Worm (Caenorhabditis elegans) whole organism, young adult: ENCODE results near the gene irld-63.

Experiments
- B0019.2 ChIP-seq: fragments of 200-800 bp; sonication (Bioruptor generic); conservative IDR thresholded peaks from 2 replicates; pipeline ENCODE4 v1.3.6; 2022; ENCODE audit warnings: missing genetic modification reagents, missing genetic modification characterization, missing compliant biosample characterization
- B0336.3 ChIP-seq: fragments of 200-800 bp; sonication (Bioruptor generic); IDR thresholded peaks from 2 replicates; pipeline ENCODE4 v1.3.6; 2022; ENCODE audit warnings: missing genetic modification characterization, missing compliant biosample characterization
- D2030.7 ChIP-seq: fragments of 200-800 bp; sonication (Bioruptor generic); IDR thresholded peaks from 2 replicates; pipeline ENCODE4 v1.3.6; 2022; ENCODE audit warnings: missing genetic modification reagents, missing genetic modification characterization, missing compliant biosample characterization
- F10E7.11 ChIP-seq: sonication (generic microtip); optimal IDR thresholded peaks from 2 replicates; lab custom pipeline; 2017; ENCODE audit warnings: mild to moderate bottlenecking, missing genetic modification characterization, moderate library complexity, missing compliant biosample characterization
- F33H1.4 ChIP-seq: fragments of 200-800 bp; sonication (Bioruptor generic); IDR thresholded peaks from 2 replicates; pipeline ENCODE4 v1.3.6; 2022; ENCODE audit warnings: missing genetic modification reagents, missing genetic modification characterization, missing compliant biosample characterization
- F37B4.10 ChIP-seq: fragments of 200-800 bp; sonication (Bioruptor generic); IDR thresholded peaks from 2 replicates; pipeline ENCODE4 v1.3.6; 2022; ENCODE audit warnings: missing genetic modification characterization, missing compliant biosample characterization
- F49E8.2 ChIP-seq: sonication (generic microtip); optimal IDR thresholded peaks from 3 replicates; lab custom pipeline; 2017; ENCODE audit warnings: missing genetic modification characterization, mild to moderate bottlenecking, missing compliant biosample characterization, antibody characterized with exemption, moderate library complexity; ENCODE audit not compliant: insufficient read depth
- F55B11.4 ChIP-seq: sonication (generic microtip); optimal IDR thresholded peaks from 2 replicates; lab custom pipeline; 2016; ENCODE audit warnings: missing compliant biosample characterization, missing genetic modification characterization, borderline replicate concordance; ENCODE audit not compliant: insufficient read depth
- K12H6.12 ChIP-seq: fragments of 200-800 bp; sonication (Bioruptor generic); optimal IDR thresholded peaks from 2 replicates; lab custom pipeline; 2018; ENCODE audit warnings: mild to moderate bottlenecking, missing genetic modification characterization, missing compliant biosample characterization
- Y56A3A.18 ChIP-seq: fragments of 200-800 bp; sonication (Bioruptor generic); IDR thresholded peaks from 2 replicates; pipeline ENCODE4 v1.3.6; 2022; ENCODE audit warnings: missing genetic modification reagents, missing genetic modification characterization, missing compliant biosample characterization
- Y67H2A.10 ChIP-seq: fragments of 200-800 bp; sonication (Bioruptor generic); conservative IDR thresholded peaks from 2 replicates; pipeline ENCODE4 v1.3.6; 2022; ENCODE audit warnings: missing genetic modification reagents, missing genetic modification characterization, missing compliant biosample characterization
- ZK185.1 ChIP-seq: sonication (generic microtip); optimal IDR thresholded peaks from 2 replicates; lab custom pipeline; 2016; ENCODE audit warnings: mild to moderate bottlenecking, missing genetic modification characterization, missing compliant biosample characterization; ENCODE audit not compliant: poor library complexity, severe bottlenecking
- aptf-2 ChIP-seq: fragments of 200-800 bp; sonication (Bioruptor generic); conservative IDR thresholded peaks from 2 replicates; pipeline ENCODE4 v1.3.6; 2022; ENCODE audit warnings: missing genetic modification reagents, missing genetic modification characterization, missing compliant biosample characterization
- attf-3 ChIP-seq: fragments of 200-800 bp; sonication (Bioruptor generic); conservative IDR thresholded peaks from 2 replicates; pipeline ENCODE4 v1.3.6; 2022; ENCODE audit warnings: missing genetic modification reagents, missing genetic modification characterization, missing compliant biosample characterization
- attf-6 ChIP-seq: fragments of 200-800 bp; sonication (Bioruptor generic); IDR thresholded peaks from 2 replicates; pipeline ENCODE4 v1.3.6; 2022; ENCODE audit warnings: missing genetic modification reagents, missing genetic modification characterization, missing compliant biosample characterization
- bed-2 ChIP-seq: fragments of 200-800 bp; sonication (Bioruptor generic); IDR thresholded peaks from 2 replicates; pipeline ENCODE4 v1.3.6; 2022; ENCODE audit warnings: missing genetic modification reagents, missing genetic modification characterization, missing compliant biosample characterization
- dpff-1 ChIP-seq: sonication (generic microtip); optimal IDR thresholded peaks from 2 replicates; lab custom pipeline; 2017; ENCODE audit warnings: mild to moderate bottlenecking, missing genetic modification characterization, missing compliant biosample characterization
- dpl-1 ChIP-seq: fragments of 150-350 bp; optimal IDR thresholded peaks from 2 replicates; lab custom pipeline; 2014; ENCODE audit warnings: missing biosample characterization, missing genetic modification reagents, missing genetic modification characterization
- egrh-3 ChIP-seq: fragments of 200-800 bp; sonication (Bioruptor generic); IDR thresholded peaks from 2 replicates; pipeline ENCODE4 v1.3.6; 2022; ENCODE audit warnings: missing genetic modification reagents, missing genetic modification characterization, missing compliant biosample characterization
- fkh-3 ChIP-seq: sonication (generic microtip); optimal IDR thresholded peaks from 2 replicates; lab custom pipeline; 2016; ENCODE audit warnings: mild to moderate bottlenecking, missing genetic modification characterization, missing compliant biosample characterization
- gei-17 ChIP-seq: fragments of 200-800 bp; sonication (Bioruptor generic); optimal IDR thresholded peaks from 2 replicates; lab custom pipeline; 2018; ENCODE audit warnings: mild to moderate bottlenecking, missing genetic modification characterization, missing compliant biosample characterization
- hlh-26 ChIP-seq: fragments of 200-800 bp; sonication (Bioruptor generic); conservative IDR thresholded peaks from 2 replicates; pipeline ENCODE4 v1.3.6; 2022; ENCODE audit warnings: missing genetic modification reagents, missing genetic modification characterization, missing compliant biosample characterization
- hmg-20 ChIP-seq: fragments of 200-800 bp; sonication (Bioruptor generic); IDR thresholded peaks from 2 replicates; pipeline ENCODE4 v1.3.6; 2022; ENCODE audit warnings: missing genetic modification reagents, missing genetic modification characterization, missing compliant biosample characterization
- hrde-1 ChIP-seq: sonication (generic microtip); optimal IDR thresholded peaks from 2 replicates; lab custom pipeline; 2016; ENCODE audit warnings: missing genetic modification characterization, mild to moderate bottlenecking, missing compliant biosample characterization, moderate library complexity, missing genotype, missing genetic modification reagents, borderline replicate concordance
- let-526 ChIP-seq: fragments of 200-800 bp; sonication (Bioruptor generic); IDR thresholded peaks from 2 replicates; pipeline ENCODE4 v1.3.6; 2022; ENCODE audit warnings: missing genetic modification reagents, missing genetic modification characterization, missing compliant biosample characterization
- lin-35 ChIP-seq, 3 experiments: fragments of 150-350 bp in 2 of 3; sonication (generic microtip) in 1 of 3; optimal IDR thresholded peaks; 2 replicates each; lab custom pipeline; 2014 to 2018; ENCODE audit warnings: missing biosample characterization in 3 of 3, missing genetic modification characterization in 3 of 3, missing genetic modification reagents in 3 of 3
- lin-40 ChIP-seq: sonication (generic microtip); optimal IDR thresholded peaks from 2 replicates; lab custom pipeline; 2016; ENCODE audit warnings: missing genetic modification characterization, mild to moderate bottlenecking, missing compliant biosample characterization, missing genotype, missing genetic modification reagents
- lin-54 ChIP-seq: fragments of 200-800 bp; sonication (Bioruptor generic); optimal IDR thresholded peaks from 2 replicates; lab custom pipeline; 2018; ENCODE audit warnings: mild to moderate bottlenecking, missing genetic modification characterization, missing compliant biosample characterization
- madf-3 ChIP-seq: fragments of 200-800 bp; sonication (Bioruptor generic); IDR thresholded peaks from 2 replicates; pipeline ENCODE4 v1.3.6; 2022; ENCODE audit warnings: missing genetic modification reagents, missing genetic modification characterization, missing compliant biosample characterization
- madf-8 ChIP-seq: fragments of 200-800 bp; sonication (Bioruptor generic); conservative IDR thresholded peaks from 2 replicates; pipeline ENCODE4 v1.3.6; 2022; ENCODE audit warnings: missing genetic modification reagents, missing genetic modification characterization, missing compliant biosample characterization
- mel-28 ChIP-seq: sonication (generic microtip); optimal IDR thresholded peaks from 2 replicates; lab custom pipeline; 2016; ENCODE audit warnings: borderline replicate concordance, mild to moderate bottlenecking, missing genetic modification characterization, missing compliant biosample characterization
- mxl-1 ChIP-seq: sonication (generic microtip); optimal IDR thresholded peaks from 2 replicates; lab custom pipeline; 2016; ENCODE audit warnings: missing genetic modification characterization, missing compliant biosample characterization
- nfya-1 ChIP-seq: sonication (generic microtip); optimal IDR thresholded peaks from 2 replicates; lab custom pipeline; 2017; ENCODE audit warnings: antibody characterized with exemption, missing compliant biosample characterization, missing genetic modification characterization, borderline replicate concordance; ENCODE audit not compliant: insufficient read depth
- rpc-1 ChIP-seq, 2 experiments: fragments of 150-350 bp in 1 of 2; sonication (generic microtip) in 1 of 2; optimal IDR thresholded peaks; 2 replicates each; lab custom pipeline; 2014 to 2018; ENCODE audit warnings: missing biosample characterization in 1 of 2, missing genetic modification characterization in 1 of 2, missing genetic modification reagents in 1 of 2, missing genotype in 1 of 2
- sea-2 ChIP-seq: fragments of 200-800 bp; sonication (Bioruptor generic); IDR thresholded peaks from 2 replicates; pipeline ENCODE4 v1.3.6; 2022; ENCODE audit warnings: missing genetic modification characterization, missing compliant biosample characterization
- snpc-1.1 ChIP-seq: sonication (generic microtip); optimal IDR thresholded peaks from 2 replicates; lab custom pipeline; 2017; ENCODE audit warnings: missing genetic modification characterization, mild to moderate bottlenecking, missing compliant biosample characterization, antibody characterized with exemption, moderate library complexity, missing genotype, missing genetic modification reagents; ENCODE audit not compliant: insufficient read depth
- somi-1 ChIP-seq: fragments of 200-800 bp; sonication (Bioruptor generic); optimal IDR thresholded peaks from 2 replicates; lab custom pipeline; 2018; ENCODE audit warnings: mild to moderate bottlenecking, missing genetic modification characterization, missing compliant biosample characterization
- sptf-2 ChIP-seq: fragments of 200-800 bp; sonication (Bioruptor generic); optimal IDR thresholded peaks from 2 replicates; lab custom pipeline; 2018; ENCODE audit warnings: mild to moderate bottlenecking, missing genetic modification characterization, missing compliant biosample characterization
- tbp1 ChIP-seq: fragments of 200-800 bp; sonication (Bioruptor generic); optimal IDR thresholded peaks from 2 replicates; lab custom pipeline; 2018; ENCODE audit warnings: mild to moderate bottlenecking, missing genetic modification characterization, missing compliant biosample characterization
- tlf-1 ChIP-seq: fragments of 200-800 bp; sonication (Bioruptor generic); optimal IDR thresholded peaks from 2 replicates; lab custom pipeline; 2018; ENCODE audit warnings: mild to moderate bottlenecking, missing genetic modification characterization, missing compliant biosample characterization
- unc-130 ChIP-seq: sonication (generic microtip); optimal IDR thresholded peaks from 2 replicates; lab custom pipeline; 2016; ENCODE audit warnings: missing genetic modification reagents, missing genetic modification characterization, missing compliant biosample characterization
- unc-62 ChIP-seq: fragments of 150-350 bp; optimal IDR thresholded peaks from 2 replicates; lab custom pipeline; 2014; ENCODE audit warnings: missing biosample characterization, missing genetic modification reagents, missing genetic modification characterization
- xnd-1 ChIP-seq: sonication (generic microtip); optimal IDR thresholded peaks from 2 replicates; lab custom pipeline; 2016; ENCODE audit warnings: missing genotype, missing genetic modification reagents, missing genetic modification characterization, missing compliant biosample characterization
- zfh-2 ChIP-seq: fragments of 200-800 bp; sonication (Bioruptor generic); conservative IDR thresholded peaks from 2 replicates; pipeline ENCODE4 v1.3.6; 2022; ENCODE audit warnings: missing genetic modification reagents, missing genetic modification characterization, missing compliant biosample characterization
- ztf-3 ChIP-seq: fragments of 200-800 bp; sonication (Bioruptor generic); optimal IDR thresholded peaks from 2 replicates; lab custom pipeline; 2018; ENCODE audit warnings: mild to moderate bottlenecking, missing genetic modification characterization, missing compliant biosample characterization
- ztf-6 ChIP-seq: fragments of 200-800 bp; sonication (Bioruptor generic); IDR thresholded peaks from 2 replicates; pipeline ENCODE4 v1.3.6; 2022; ENCODE audit warnings: missing genetic modification reagents, missing genetic modification characterization, missing compliant biosample characterization

irld-63 gene

DNA sequence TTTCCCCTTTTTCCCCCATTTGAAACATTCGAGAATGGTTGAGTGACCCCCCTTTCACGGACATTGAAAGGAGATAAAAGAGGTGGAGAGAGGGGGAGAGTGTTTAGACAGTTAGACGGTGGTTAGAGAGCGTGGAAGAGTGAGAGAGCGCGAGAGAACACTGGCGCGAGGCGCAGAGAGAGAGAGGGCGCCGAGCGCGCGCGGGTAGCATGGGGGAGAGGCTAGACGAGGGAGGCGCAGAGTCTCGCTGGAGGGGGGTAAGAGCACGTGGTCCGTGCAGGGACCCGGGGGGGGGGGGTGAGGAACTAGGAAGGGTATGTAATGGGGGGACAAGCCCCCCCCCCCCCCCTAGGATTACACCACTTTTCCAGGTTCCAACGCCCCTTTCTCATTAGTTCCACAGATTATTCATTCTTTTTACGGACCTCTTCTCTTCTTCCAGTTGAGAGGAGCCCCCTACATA, 43.4 kb downstream of the irld-63 start (continued):
- TF ChIP-seq xnd-1 (tag; lab: Kevin White, UChicago) (no peak), B0019.2 (GFP tag; lab: Robert Waterston, UW) (no peak), tlf-1 (GFP tag; lab: Kevin White, UChicago) (peak; percentile 75), bed-2 (GFP tag; lab: Robert Waterston, UW) (0 out of 2 replicates have a peak, but pooled peaks have one; percentile 42), dpff-1 (tag; lab: Kevin White, UChicago) (peak; percentile 87), nfya-1 (tag; lab: Kevin White, UChicago) (no peak), zfh-2 (GFP tag; lab: Robert Waterston, UW) (peak; percentile 100), B0336.3 (GFP tag; lab: Robert Waterston, UW) (peak; percentile 97), mel-28 (tag; lab: Kevin White, UChicago) (peak; percentile 36), tbp1 (peak; percentile 65), fkh-3 (no peak), K12H6.12 (tag; lab: Kevin White, UChicago) (peak; percentile 93), hlh-26 (no peak), F37B4.10 (0 out of 2 replicates have a peak, but pooled peaks have one; percentile 27), rpc-1 (optimal IDR thresholded peaks at IDR 0.05; lab: Kevin White, UChicago) (no peak), rpc-1 (tag; optimal IDR thresholded peaks at IDR 0.05; lab: Kevin White, UChicago) (no peak), madf-3 (GFP tag; lab: Robert Waterston, UW) (peak; percentile 83; the same call in 1 of the 2 replicates), sptf-2 (GFP tag; lab: Kevin White, UChicago) (peak; percentile 4), aptf-2 (GFP tag; lab: Robert Waterston, UW) (0 out of 2 replicates have a peak, but pooled peaks have one; percentile 50), egrh-3 (peak; percentile 100), lin-54 (GFP tag; lab: Kevin White, UChicago) (peak; percentile 70), attf-3 (GFP tag; lab: Robert Waterston, UW) (0 out of 2 replicates have a peak, but pooled peaks have one; percentile 30), ZK185.1 (peak; percentile 68), Y56A3A.18 (peak; percentile 44; the same call in 1 of the 2 replicates), somi-1 (peak; percentile 96), F55B11.4 (tag; lab: Kevin White, UChicago) (no peak), let-526 (GFP tag; lab: Robert Waterston, UW) (peak; percentile 92), dpl-1 (GFP tag; lab: Kevin White, UChicago) (peak; percentile 1), lin-35 (GFP tag; optimal IDR thresholded peaks at IDR 0.05; lab: Kevin White, UChicago) (peak in 1 of 3 experiments; percentile 83), unc-62 (GFP tag; lab: Kevin White, UChicago) (no peak), hrde-1 (no peak), attf-6 (peak; percentile 49; the same call in 1 of the 2 replicates), unc-130 (GFP tag; lab: Kevin White, UChicago) (no peak), gei-17 (GFP tag; lab: Kevin White, UChicago) (peak; percentile 85), F33H1.4 (no peak; the same call in 1 of the 2 replicates), mxl-1 (no peak), sea-2 (GFP tag; lab: Robert Waterston, UW) (peak; percentile 79; the same call in 1 of the 2 replicates), F49E8.2 (no peak), lin-40 (peak; percentile 92), Y67H2A.10 (GFP tag; lab: Robert Waterston, UW) (peak; percentile 59; the same call in 1 of the 2 replicates), F10E7.11 (tag; lab: Kevin White, UChicago) (peak; percentile 62), D2030.7 (GFP tag; lab: Robert Waterston, UW) (no peak), ztf-6 (GFP tag; lab: Robert Waterston, UW) (peak; percentile 58; the same call in 1 of the 2 replicates), madf-8 (GFP tag; lab: Robert Waterston, UW) (no peak), snpc-1.1 (tag; lab: Kevin White, UChicago) (no peak), hmg-20 (GFP tag; lab: Robert Waterston, UW) (peak; percentile 54; the same call in 1 of the 2 replicates), ztf-3 (GFP tag; lab: Kevin White, UChicago) (peak; percentile 88)
